Fruit fly (Drosophila melanogaster) ovary, adult (tissue): ENCODE measurements around the gene CG13045.

ENCODE experiments used
- CG17801 ChIP-seq: fragments of 200-800 bp; optimal IDR thresholded peaks from 2 replicates; lab custom pipeline; 2019; ENCODE audit warnings: missing biosample characterization, mild to moderate bottlenecking, missing genetic modification characterization, moderate library complexity; ENCODE audit not compliant: partially characterized antibody

The CG13045 gene

DNA sequence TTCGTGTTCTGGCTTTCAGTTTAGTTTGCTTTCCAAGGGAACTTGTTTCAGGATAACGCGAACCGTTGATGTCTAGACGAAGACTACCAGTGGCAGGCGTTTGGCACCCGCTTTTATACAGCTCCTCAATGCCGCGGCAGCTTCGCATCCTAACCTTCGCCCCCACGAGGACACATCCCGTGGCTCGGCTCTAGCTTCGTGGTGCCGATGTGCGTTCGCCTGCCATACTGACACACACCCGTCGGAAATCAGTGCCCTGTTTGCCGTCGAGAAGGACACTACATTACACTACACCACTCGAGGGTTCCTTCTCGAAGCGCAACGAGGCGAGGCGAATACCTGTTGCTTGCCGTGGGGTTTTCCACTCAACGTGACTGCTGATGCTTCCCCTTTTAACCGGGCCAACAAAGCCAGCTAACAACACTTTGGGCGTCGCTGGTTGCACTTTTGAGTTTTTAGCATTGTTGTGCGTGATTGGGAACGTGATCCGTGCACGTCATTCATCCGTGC is 33.6 kb downstream of the CG13045 start, which contains the start of gene CG13054:
Gene CG13054 (minus strand): TSS at position 74 of the 510 bp plus-strand sequence.
- TF ChIP-seq CG17801 (GFP tag; lab: Kevin White, UChicago), result no peak

DNA sequence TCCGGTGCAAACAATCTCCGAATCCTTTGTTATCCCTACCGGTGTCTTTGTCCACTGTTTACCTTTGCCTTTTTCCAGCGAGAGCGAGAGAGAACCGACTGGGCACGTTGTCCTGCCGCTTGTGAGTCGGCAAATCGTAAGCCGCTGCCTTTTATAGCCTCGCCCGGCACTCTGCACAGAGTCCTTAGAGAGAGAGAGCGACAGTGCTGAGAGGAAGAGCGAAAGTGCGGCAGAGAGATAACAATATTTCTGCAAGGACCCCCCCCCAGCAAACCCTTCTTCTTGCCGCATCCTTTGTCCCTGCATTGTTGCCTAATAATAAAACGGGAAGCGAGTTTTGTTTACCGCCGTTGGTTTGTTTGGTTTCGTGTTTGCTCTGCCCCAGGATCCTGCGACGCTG is 38.5 kb downstream of the CG13045 start, which contains the start of gene CG13055:
Gene CG13055 (minus strand): TSS at position 101 of the 400 bp plus-strand sequence.
- no peak for TF ChIP-seq CG17801 (GFP tag; lab: Kevin White, UChicago)

DNA sequence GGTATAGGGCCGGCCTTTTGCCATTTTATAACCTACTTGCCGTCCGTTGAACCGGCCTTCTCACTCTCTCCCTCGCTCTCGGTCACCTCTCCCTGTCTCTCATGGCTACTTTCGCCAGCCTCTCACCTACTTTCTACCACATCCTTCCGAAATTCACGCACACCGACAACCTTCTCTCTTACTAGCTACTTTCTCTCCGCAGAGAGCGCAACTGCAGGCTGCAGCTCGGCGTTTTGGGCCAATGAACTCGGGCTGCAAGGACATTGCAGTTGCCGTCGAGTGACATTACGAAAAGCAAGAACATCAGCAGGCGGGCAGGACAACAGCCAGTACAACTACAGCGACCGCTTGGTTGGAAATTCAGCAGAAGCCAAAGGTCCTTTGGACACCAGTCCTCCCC is 49.5 kb downstream of the CG13045 start:
- no peak for TF ChIP-seq CG17801 (GFP tag; lab: Kevin White, UChicago)
